Fruit fly (Drosophila melanogaster) whole organism, adult: ENCODE results near the gene CG11095.

Experiments
- CG12768 ChIP-seq: fragments of 200-800 bp; sonication (Bioruptor generic); optimal IDR thresholded peaks from 2 replicates; lab custom pipeline; 2017; ENCODE audit warnings: missing biosample characterization, missing genetic modification characterization, mild to moderate bottlenecking, moderate library complexity, missing genetic modification reagents
- cnc ChIP-seq, 2 experiments: fragments of >200 bp; optimal IDR thresholded peaks; 2 replicates each; lab custom pipeline; 2017
- pad ChIP-seq: fragments of 200-800 bp; sonication (Bioruptor generic); optimal IDR thresholded peaks from 3 replicates; lab custom pipeline; 2017; ENCODE audit warnings: missing biosample characterization, missing genetic modification characterization, mild to moderate bottlenecking, moderate library complexity, missing genetic modification reagents

- TF ChIP-seq CG12768 (GFP tag; lab: Kevin White, UChicago) (peak; percentile 24), pad (GFP tag; lab: Kevin White, UChicago) (no peak), cnc (optimal IDR thresholded peaks at IDR 0.05; lab: Kevin White, UChicago) (peak; percentile 81 to 85)
Observed at dm6 chrX:13844317-13844886, 32.9 kb downstream of the CG11095 start.
